Worm (Caenorhabditis elegans): Measurements from ENCODE around the gene gadr-4.
"Not testable (repeated sequence)": the region's sequence is repeated elsewhere in the genome, so short reads cannot be mapped to it uniquely, and the experiment has no call there.

DNA sequence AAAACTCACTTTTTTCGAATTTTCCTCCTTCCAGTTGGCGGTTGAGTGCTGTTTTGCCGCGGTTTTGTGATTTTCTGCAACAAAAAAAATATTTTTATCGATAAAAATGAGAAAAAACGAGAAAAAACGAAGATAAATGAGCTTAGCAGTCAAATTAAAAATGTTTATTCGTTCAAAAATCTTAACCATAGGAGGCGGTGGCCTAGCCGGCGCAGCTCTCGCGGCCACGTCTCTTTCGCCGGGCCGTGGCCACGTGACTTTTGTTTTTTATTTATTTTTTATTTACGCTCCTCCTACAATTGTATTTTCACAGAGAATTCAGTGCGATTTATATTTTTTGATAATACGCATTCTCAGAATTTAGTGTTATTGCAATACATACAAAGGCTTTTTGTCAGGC is 12.7 kb downstream of the gadr-4 start:
- TF ChIP-seq unc-130 (GFP tag; optimal IDR thresholded peaks at IDR 0.05); nhr-76 (tag; optimal IDR thresholded peaks at IDR 0.05); nhr-25 (tag; optimal IDR thresholded peaks at IDR 0.05; ENCODE audit: borderline replicate concordance, insufficient read depth); spr-1 (tag; optimal IDR thresholded peaks at IDR 0.05); unc-39 (tag; optimal IDR thresholded peaks at IDR 0.05); fkh-10 (GFP tag; optimal IDR thresholded peaks at IDR 0.05); lin-13 (GFP tag; optimal IDR thresholded peaks at IDR 0.05); Y5F2A.4 (GFP tag; optimal IDR thresholded peaks at IDR 0.05); lim-7 (GFP tag; IDR thresholded peaks at IDR 0.05); zag-1 (tag; optimal IDR thresholded peaks at IDR 0.05); aly-2 (tag; optimal IDR thresholded peaks at IDR 0.05): not testable (repeated sequence)
- TF ChIP-seq dpl-1 (GFP tag; optimal IDR thresholded peaks at IDR 0.05) = peak; percentile 37
